Worm (Caenorhabditis elegans): ENCODE results near the gene eat-4.

The eat-4 gene

ce11 chrIII:9176008-9176407 is 39.3 kb downstream of the eat-4 start:
- TF ChIP-seq ceh-36 (tag; optimal IDR thresholded peaks at IDR 0.05) (no peak), hmg-4 (GFP tag; optimal IDR thresholded peaks at IDR 0.05) (peak; percentile 78), sea-1 (GFP tag; conservative IDR thresholded peaks at IDR 0.05) (0 out of 2 replicates have a peak, but pooled peaks have one; percentile 44), ceh-13 (GFP tag; optimal IDR thresholded peaks at IDR 0.05) (no peak), ets-7 (tag; optimal IDR thresholded peaks at IDR 0.05) (no peak), hnd-1 (tag; optimal IDR thresholded peaks at IDR 0.05) (no peak), tbx-11 (GFP tag; IDR thresholded peaks at IDR 0.05) (0 out of 2 replicates have a peak, but pooled peaks have one; percentile 44), hmbx-1 (tag; optimal IDR thresholded peaks at IDR 0.05) (no peak), ama-1 (optimal IDR thresholded peaks at IDR 0.05) (no peak), scrt-1 (GFP tag; IDR thresholded peaks at IDR 0.05) (no peak), B0310.2 (tag; optimal IDR thresholded peaks at IDR 0.05) (no peak), flt-1 (GFP tag; IDR thresholded peaks at IDR 0.05) (no peak), tra-4 (tag; optimal IDR thresholded peaks at IDR 0.05) (no peak), pes-1 (GFP tag; IDR thresholded peaks at IDR 0.05) (no peak), F13C5.2 (tag; optimal IDR thresholded peaks at IDR 0.05) (no peak)

ce11 chrIII:9177874-9178273 is 41.2 kb downstream of the eat-4 start:
- no peak for TF ChIP-seq F13C5.2 (tag; optimal IDR thresholded peaks at IDR 0.05)
- TF ChIP-seq flt-1 (GFP tag; IDR thresholded peaks at IDR 0.05) = no peak
- TF ChIP-seq ets-7 (tag; optimal IDR thresholded peaks at IDR 0.05) = no peak
- TF ChIP-seq aly-1 (tag; optimal IDR thresholded peaks at IDR 0.05) = no peak
- TF ChIP-seq hnd-1 (tag; optimal IDR thresholded peaks at IDR 0.05) = no peak
- no peak for TF ChIP-seq pes-1 (GFP tag; IDR thresholded peaks at IDR 0.05)
- TF ChIP-seq tbx-37 (GFP tag; conservative IDR thresholded peaks at IDR 0.05) = no peak

ce11 chrIII:9181246-9181645 is 44.6 kb downstream of the eat-4 start, which contains the start of gene tax-4:
Gene tax-4 (plus strand): TSS chrIII:9181546.
- TF ChIP-seq tra-4 (tag; optimal IDR thresholded peaks at IDR 0.05) (no peak), ama-1 (optimal IDR thresholded peaks at IDR 0.05) (no peak), F13C5.2 (tag; optimal IDR thresholded peaks at IDR 0.05) (no peak), sea-1 (GFP tag; conservative IDR thresholded peaks at IDR 0.05) (no peak), ceh-13 (GFP tag; optimal IDR thresholded peaks at IDR 0.05) (no peak), hmbx-1 (tag; optimal IDR thresholded peaks at IDR 0.05) (no peak), scrt-1 (GFP tag; IDR thresholded peaks at IDR 0.05) (no peak), B0310.2 (tag; optimal IDR thresholded peaks at IDR 0.05) (no peak)

- TF ChIP-seq ama-1 (optimal IDR thresholded peaks at IDR 0.05) (no peak), tbx-37 (GFP tag; conservative IDR thresholded peaks at IDR 0.05) (no peak)
Observed at ce11 chrIII:9185722-9186121, 49.0 kb downstream of the eat-4 start, which contains the start of gene ZC84.7. Gene ZC84.7 (plus strand): TSS chrIII:9186022.

ce11 chrIII:9191091-9191490 is 54.4 kb downstream of the eat-4 start, which contains the start of gene cls-3:
Gene cls-3 (minus strand): TSS chrIII:9191109.
- TF ChIP-seq hmg-4 (GFP tag; optimal IDR thresholded peaks at IDR 0.05) (peak; percentile 34), hnd-1 (tag; optimal IDR thresholded peaks at IDR 0.05) (no peak)

All from whole organism, early embryonic.